Worm (Caenorhabditis elegans): ENCODE data around the gene sru-6.

DNA sequence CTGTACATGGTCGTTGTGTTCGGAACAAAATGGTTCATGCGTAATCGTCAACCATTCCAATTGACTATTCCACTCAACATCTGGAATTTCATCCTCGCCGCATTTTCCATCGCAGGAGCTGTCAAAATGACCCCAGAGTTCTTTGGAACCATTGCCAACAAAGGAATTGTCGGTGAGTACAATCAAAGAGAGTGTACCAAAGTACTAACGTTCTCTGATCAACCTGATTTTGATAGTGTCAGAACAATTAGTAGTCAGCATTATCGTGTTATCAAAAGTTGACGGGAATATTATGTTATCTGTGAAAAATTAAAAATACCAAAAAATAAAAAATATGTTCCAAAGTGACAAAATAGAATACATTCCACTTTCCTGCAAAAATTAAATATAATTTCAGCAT lies 36.6 kb downstream of the sru-6 start:
- TF ChIP-seq him-1 (tag; optimal IDR thresholded peaks at IDR 0.05) (no peak), W03F9.2 (tag; optimal IDR thresholded peaks at IDR 0.05) (no peak), dao-5 (tag; optimal IDR thresholded peaks at IDR 0.05) (no peak)
